Worm (Caenorhabditis elegans) whole organism, early embryonic: Measurements from ENCODE around the gene tomm-22.

ENCODE experiments used
- ama-1 ChIP-seq: fragments of 150-350 bp; optimal IDR thresholded peaks from 2 replicates; lab custom pipeline; 2014
- flt-1 ChIP-seq: fragments of 200-800 bp; sonication (Bioruptor generic); IDR thresholded peaks from 2 replicates; pipeline ENCODE4 v1.3.6; 2022; ENCODE audit warnings: missing genetic modification characterization, missing compliant biosample characterization
- hmbx-1 ChIP-seq: sonication (generic microtip); optimal IDR thresholded peaks from 2 replicates; lab custom pipeline; 2016; ENCODE audit warnings: mild to moderate bottlenecking, missing genetic modification characterization, missing compliant biosample characterization
- scrt-1 ChIP-seq: fragments of 200-800 bp; sonication (Bioruptor generic); IDR thresholded peaks from 2 replicates; pipeline ENCODE4 v1.3.6; 2022; ENCODE audit warnings: missing genetic modification characterization, missing compliant biosample characterization
- tbx-11 ChIP-seq: fragments of 200-800 bp; sonication (Bioruptor generic); IDR thresholded peaks from 2 replicates; pipeline ENCODE4 v1.3.6; 2022; ENCODE audit warnings: missing genetic modification characterization, missing compliant biosample characterization
- tra-4 ChIP-seq: sonication (generic microtip); optimal IDR thresholded peaks from 2 replicates; lab custom pipeline; 2017; ENCODE audit warnings: missing genetic modification characterization, missing compliant biosample characterization

DNA sequence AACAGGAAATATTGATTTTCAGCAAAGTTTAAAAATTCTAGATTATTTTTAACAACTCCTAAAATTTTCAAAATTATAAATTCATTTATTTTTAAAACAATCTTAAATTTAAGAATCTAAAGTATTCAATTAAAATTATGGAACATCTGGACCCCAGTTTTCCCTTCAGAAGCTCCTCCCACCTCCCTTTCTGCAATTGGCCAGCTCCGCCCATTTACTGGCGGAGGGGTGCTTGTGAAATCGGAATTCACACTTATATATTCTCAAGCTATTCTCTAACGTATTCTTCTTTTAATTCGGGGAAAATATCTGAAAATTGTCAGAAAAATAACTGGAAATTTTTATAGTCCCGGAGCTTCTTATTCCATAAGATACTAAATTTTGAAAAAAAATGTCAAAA lies 45.5 kb upstream of the tomm-22 start, which contains the start of gene mab-9:
- TF ChIP-seq tbx-11 (GFP tag; lab: Robert Waterston, UW), result no peak
- TF ChIP-seq ama-1 (lab: Kevin White, UChicago), result no peak
- TF ChIP-seq scrt-1 (GFP tag; lab: Robert Waterston, UW), result no peak
- TF ChIP-seq flt-1 (GFP tag; lab: Robert Waterston, UW), result no peak
- TF ChIP-seq tra-4, result no peak
- TF ChIP-seq hmbx-1, result no peak
